Fruit fly (Drosophila melanogaster): Measurements from ENCODE around the gene CG18581.

CG18581 gene

DNA sequence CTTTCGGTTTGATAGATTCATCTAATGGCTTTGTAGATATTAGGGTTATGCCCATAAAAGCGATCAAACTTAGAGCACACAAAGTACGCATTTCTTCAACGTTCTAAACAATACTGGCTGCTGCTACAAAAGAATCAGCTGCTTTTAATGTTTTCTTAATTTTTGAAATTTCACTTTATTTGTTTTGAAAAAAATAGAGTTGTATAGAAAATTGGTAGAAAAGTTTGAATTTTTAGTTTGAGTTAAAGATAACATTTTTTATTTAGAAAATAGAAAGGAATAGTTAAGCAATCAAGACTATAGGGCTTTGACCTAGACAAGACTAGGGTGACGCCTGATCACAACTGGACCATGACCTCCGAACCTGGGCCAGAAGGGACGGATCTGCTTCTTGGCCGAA, at the start of gene CG18581:
Gene CG18581, minus strand, starts transcription at position 101 of the 400 bp plus-strand sequence.
- no peak for TF ChIP-seq noc (tag; optimal IDR thresholded peaks at IDR 0.05)

DNA sequence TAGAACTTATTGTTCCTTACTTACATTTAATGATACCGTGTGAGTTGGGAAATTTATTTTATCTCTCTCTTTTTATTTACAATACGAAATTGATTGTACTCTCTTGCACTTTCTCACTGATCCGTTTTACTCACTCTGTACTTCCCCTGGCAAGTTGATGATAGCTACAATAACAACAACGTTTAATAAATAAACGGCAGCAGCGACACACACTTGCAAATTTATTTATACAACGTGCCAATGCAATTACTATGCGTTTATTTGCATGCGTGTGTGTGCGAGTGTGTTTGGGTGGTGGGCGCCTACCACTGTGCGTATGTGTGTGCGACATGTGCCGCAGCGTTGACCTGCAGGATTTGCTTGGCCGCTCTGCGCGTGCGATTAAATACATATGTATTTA, 49.5 kb upstream of the CG18581 start:
- TF ChIP-seq noc (tag; optimal IDR thresholded peaks at IDR 0.05): no peak

DNA sequence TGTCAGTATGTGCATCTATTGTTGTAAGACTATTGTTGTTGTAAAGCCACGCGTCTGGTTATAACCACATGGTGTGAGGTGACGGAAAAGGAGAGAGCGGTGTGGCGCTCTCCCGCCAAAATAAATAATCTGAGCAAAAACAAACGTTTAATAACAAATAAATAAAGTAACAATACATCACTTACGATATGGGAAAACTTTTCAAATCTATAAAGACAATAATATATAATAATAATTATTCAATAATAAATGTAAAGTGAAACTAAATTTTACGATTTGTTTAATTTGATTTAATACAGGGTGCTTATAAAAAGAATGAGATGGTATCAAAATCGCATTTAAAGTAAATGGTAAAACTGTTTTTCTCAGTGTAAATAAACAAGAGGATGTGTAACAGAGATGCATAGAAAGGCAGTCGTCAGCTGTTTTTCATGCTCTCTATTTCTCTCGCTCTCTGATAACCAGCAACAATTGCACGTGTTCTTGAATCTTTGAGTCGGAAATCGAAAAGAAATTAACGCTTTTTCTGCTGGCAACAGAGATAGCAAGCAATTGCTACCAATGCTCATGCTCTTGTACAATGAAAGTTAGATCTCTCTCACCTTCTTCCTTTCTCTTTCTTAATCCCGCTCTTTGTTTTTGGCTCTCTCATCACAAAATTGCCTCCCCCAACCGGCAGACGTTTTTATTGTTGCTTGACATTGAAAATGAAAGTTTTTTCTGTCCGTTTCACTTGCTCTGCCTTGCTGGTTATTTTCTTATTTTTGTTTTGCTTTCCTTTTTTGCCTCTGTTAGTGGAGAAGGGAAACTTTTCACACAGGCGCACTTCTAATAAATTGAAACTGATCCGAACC, 48.9 kb upstream of the CG18581 start:
- peak; percentile 69 for TF ChIP-seq noc (tag; optimal IDR thresholded peaks at IDR 0.05)

dm6 chr3L:15097878-15098520, 48.0 kb upstream of the CG18581 start, which contains the start of gene Ctps:
Gene Ctps (plus strand): TSS chr3L:15097914.
- TF ChIP-seq noc (tag; optimal IDR thresholded peaks at IDR 0.05): no peak

- peak; percentile 58 for TF ChIP-seq noc (tag; optimal IDR thresholded peaks at IDR 0.05)
Measured at dm6 chr3L:15094589-15095288, 44.7 kb upstream of the CG18581 start, which contains the start of the genes sstn, Plp and GlyRS. Gene sstn (minus strand): TSS chr3L:15094719. Gene Plp (minus strand): TSS chr3L:15094724. Gene GlyRS (plus strand): TSS chr3L:15095142.

- no peak for TF ChIP-seq noc (tag; optimal IDR thresholded peaks at IDR 0.05)
Measured at dm6 chr3L:15093929-15094588, 44.0 kb upstream of the CG18581 start.

dm6 chr3L:15089887-15090679, 40.1 kb upstream of the CG18581 start:
- no peak for TF ChIP-seq noc (tag; optimal IDR thresholded peaks at IDR 0.05)

dm6 chr3L:15089083-15089704, 39.2 kb upstream of the CG18581 start:
- TF ChIP-seq noc (tag; optimal IDR thresholded peaks at IDR 0.05): no peak

- TF ChIP-seq noc (tag; optimal IDR thresholded peaks at IDR 0.05): no peak
Measured at dm6 chr3L:15088285-15088684, 38.3 kb upstream of the CG18581 start.

DNA sequence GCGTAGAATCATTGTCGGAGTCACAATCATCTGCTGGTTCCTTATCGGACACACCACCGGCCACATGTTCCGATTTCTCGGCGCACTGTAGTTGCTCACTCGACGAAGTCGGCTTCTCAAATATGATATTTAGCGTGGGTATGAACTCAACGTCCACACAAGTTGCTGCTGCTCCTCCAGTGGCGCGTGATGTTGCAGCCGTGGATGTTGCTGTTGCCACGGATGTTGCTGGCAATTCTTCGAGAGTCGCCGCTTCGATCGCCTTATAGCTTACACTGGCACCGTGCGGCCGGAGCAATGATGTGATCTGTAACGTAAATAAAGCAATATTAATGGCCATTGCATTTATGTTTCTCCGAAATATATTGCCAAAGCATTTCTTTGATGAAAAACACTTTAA, 34.3 kb upstream of the CG18581 start:
- TF ChIP-seq noc (tag; optimal IDR thresholded peaks at IDR 0.05): no peak

- TF ChIP-seq noc (tag; optimal IDR thresholded peaks at IDR 0.05): no peak
Measured at dm6 chr3L:15079278-15079677, 29.3 kb upstream of the CG18581 start.

dm6 chr3L:15078347-15078746, 28.3 kb upstream of the CG18581 start, which contains the start of gene Or71a:
Gene Or71a (minus strand): TSS chr3L:15078447.
- no peak for TF ChIP-seq noc (tag; optimal IDR thresholded peaks at IDR 0.05)

DNA sequence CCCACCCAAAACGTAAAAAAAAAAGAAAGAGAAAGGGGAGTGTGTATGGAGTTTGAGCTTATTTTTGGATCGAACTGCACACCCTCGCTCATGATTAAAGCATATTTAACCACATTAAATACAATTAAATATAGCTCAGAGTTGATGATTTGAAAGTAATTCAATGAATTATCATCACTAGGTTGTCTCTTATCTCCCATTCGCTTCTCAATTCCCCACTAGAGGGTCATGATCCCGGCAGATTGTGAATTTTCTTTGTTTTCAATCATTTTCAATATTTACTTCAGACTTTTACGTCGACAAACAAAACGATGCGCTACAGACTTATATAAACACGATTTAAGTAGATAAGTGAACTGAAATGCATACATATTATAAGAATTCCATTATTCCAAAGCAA, 26.4 kb upstream of the CG18581 start:
- no peak for TF ChIP-seq noc (tag; optimal IDR thresholded peaks at IDR 0.05)

- no peak for TF ChIP-seq noc (tag; optimal IDR thresholded peaks at IDR 0.05)
Measured at dm6 chr3L:15073680-15074079, 23.7 kb upstream of the CG18581 start.

All from whole organism, larva.